Worm (Caenorhabditis elegans) whole organism, young adult: Measurements from ENCODE around the gene srxa-12.

Source experiments
- K12H6.12 ChIP-seq: fragments of 200-800 bp; sonication (Bioruptor generic); optimal IDR thresholded peaks from 2 replicates; lab custom pipeline; 2018; ENCODE audit warnings: mild to moderate bottlenecking, missing genetic modification characterization, missing compliant biosample characterization
- hrde-1 ChIP-seq: sonication (generic microtip); optimal IDR thresholded peaks from 2 replicates; lab custom pipeline; 2016; ENCODE audit warnings: missing genetic modification characterization, mild to moderate bottlenecking, missing compliant biosample characterization, moderate library complexity, missing genotype, missing genetic modification reagents, borderline replicate concordance
- pbrm-1 ChIP-seq: fragments of 200-800 bp; sonication (Bioruptor generic); IDR thresholded peaks from 2 replicates; pipeline ENCODE4 v1.3.6; 2022; ENCODE audit warnings: missing genetic modification reagents, missing genetic modification characterization, missing compliant biosample characterization
- unc-62 ChIP-seq: fragments of 150-350 bp; optimal IDR thresholded peaks from 2 replicates; lab custom pipeline; 2014; ENCODE audit warnings: missing biosample characterization, missing genetic modification reagents, missing genetic modification characterization

- TF ChIP-seq unc-62 (no peak), K12H6.12 (tag; lab: Kevin White, UChicago) (no peak), pbrm-1 (GFP tag; lab: Robert Waterston, UW) (no peak), hrde-1 (no peak)
Observed at ce11 chrV:13906166-13906565, 20.3 kb upstream of the srxa-12 start, which contains the start of gene stdh-1.
